Worm (Caenorhabditis elegans): Measurements from ENCODE around the gene ppm-1.G.

ce11 chrIII:831961-832360 is 48.5 kb downstream of the ppm-1.G start, which contains the start of gene ceeh-1:
- no peak for TF ChIP-seq pha-4 (tag; optimal IDR thresholded peaks at IDR 0.05)
- TF ChIP-seq unc-62 (GFP tag; optimal IDR thresholded peaks at IDR 0.05), result no peak
- TF ChIP-seq ceh-82 (tag; optimal IDR thresholded peaks at IDR 0.05), result no peak
- no peak for TF ChIP-seq mdl-1 (tag; optimal IDR thresholded peaks at IDR 0.05)
- TF ChIP-seq egl-27 (tag; optimal IDR thresholded peaks at IDR 0.05), result no peak
- no peak for TF ChIP-seq nhr-11 (tag; optimal IDR thresholded peaks at IDR 0.05)
- no peak for TF ChIP-seq fos-1 (tag; optimal IDR thresholded peaks at IDR 0.05)
- no peak for TF ChIP-seq snpc-4 (tag; optimal IDR thresholded peaks at IDR 0.05)
- no peak for TF ChIP-seq jun-1 (tag; optimal IDR thresholded peaks at IDR 0.05)
- no peak for TF ChIP-seq lin-15B (tag; optimal IDR thresholded peaks at IDR 0.05)
- TF ChIP-seq pqm-1 (tag; optimal IDR thresholded peaks at IDR 0.05), result no peak
- TF ChIP-seq nhr-12 (tag; optimal IDR thresholded peaks at IDR 0.05), result no peak
- TF ChIP-seq nhr-43 (tag; optimal IDR thresholded peaks at IDR 0.05; ENCODE audit: poor library complexity, severe bottlenecking), result no peak
